Worm (Caenorhabditis elegans) whole organism, L3 larva: ENCODE results near the gene F25H9.6.
A peak's percentile ranks its signal among the peaks of the same experiment; 100 is the strongest.

Experiments used
- R02D3.7 ChIP-seq: fragments of 150-350 bp; optimal IDR thresholded peaks from 2 replicates; lab custom pipeline; 2014; ENCODE audit warnings: missing biosample characterization, missing genetic modification characterization
- aly-2 ChIP-seq: fragments of 150-350 bp; optimal IDR thresholded peaks from 2 replicates; lab custom pipeline; 2014; ENCODE audit warnings: missing biosample characterization, missing genetic modification characterization
- ama-1 ChIP-seq: fragments of 150-350 bp; optimal IDR thresholded peaks from 2 replicates; lab custom pipeline; 2018
- ceh-16 ChIP-seq: sonication (generic microtip); optimal IDR thresholded peaks from 2 replicates; lab custom pipeline; 2017; ENCODE audit warnings: missing biosample characterization, missing genetic modification characterization
- ceh-28 ChIP-seq: fragments of 150-350 bp; optimal IDR thresholded peaks from 2 replicates; lab custom pipeline; 2014; ENCODE audit warnings: missing biosample characterization, missing genetic modification reagents, missing genetic modification characterization
- ceh-82 ChIP-seq: fragments of 150-350 bp; optimal IDR thresholded peaks from 2 replicates; lab custom pipeline; 2014; ENCODE audit warnings: missing biosample characterization, missing genetic modification characterization
- ceh-9 ChIP-seq: sonication (generic microtip); optimal IDR thresholded peaks from 2 replicates; lab custom pipeline; 2018; ENCODE audit warnings: missing biosample characterization, missing genetic modification characterization
- daf-12 ChIP-seq: fragments of 150-350 bp; optimal IDR thresholded peaks from 2 replicates; lab custom pipeline; 2014; ENCODE audit warnings: missing biosample characterization, missing genetic modification reagents, missing genetic modification characterization
- egl-27 ChIP-seq: sonication (generic microtip); optimal IDR thresholded peaks from 4 replicates; lab custom pipeline; 2017; ENCODE audit warnings: missing biosample characterization, missing genetic modification reagents, missing genetic modification characterization
- elt-1 ChIP-seq: fragments of 150-350 bp; optimal IDR thresholded peaks from 2 replicates; lab custom pipeline; 2014; ENCODE audit warnings: missing biosample characterization, missing genetic modification characterization
- elt-2 ChIP-seq: sonication (generic microtip); optimal IDR thresholded peaks from 2 replicates; lab custom pipeline; 2016; ENCODE audit warnings: missing genetic modification reagents, mild to moderate bottlenecking, missing genetic modification characterization, missing compliant biosample characterization
- elt-3 ChIP-seq, 3 experiments: fragments of 150-350 bp in 1 of 3; sonication (generic microtip) in 2 of 3; optimal IDR thresholded peaks; 2 replicates in 2 of 3; 4 replicates in 1 of 3; lab custom pipeline; 2014 to 2017; ENCODE audit warnings: missing biosample characterization in 3 of 3, missing genetic modification characterization in 3 of 3
- eor-1 ChIP-seq, 2 experiments: fragments of 150-350 bp; optimal IDR thresholded peaks; 2 replicates each; lab custom pipeline; 2014 to 2018; ENCODE audit warnings: missing biosample characterization in 2 of 2, missing genetic modification characterization in 2 of 2
- fkh-10 ChIP-seq: sonication (generic microtip); optimal IDR thresholded peaks from 2 replicates; lab custom pipeline; 2017; ENCODE audit warnings: missing biosample characterization, missing genetic modification reagents, missing genetic modification characterization
- fkh-2 ChIP-seq: fragments of 150-350 bp; optimal IDR thresholded peaks from 2 replicates; lab custom pipeline; 2014; ENCODE audit warnings: missing biosample characterization, missing genetic modification reagents, missing genetic modification characterization
- hmg-11 ChIP-seq: sonication (generic microtip); optimal IDR thresholded peaks from 2 replicates; lab custom pipeline; 2016; ENCODE audit warnings: missing genetic modification characterization, missing compliant biosample characterization
- jun-1 ChIP-seq: fragments of 150-350 bp; optimal IDR thresholded peaks from 2 replicates; lab custom pipeline; 2014; ENCODE audit warnings: missing biosample characterization, missing genetic modification reagents, missing genetic modification characterization
- lin-15B ChIP-seq: fragments of 150-350 bp; optimal IDR thresholded peaks from 2 replicates; lab custom pipeline; 2014; ENCODE audit warnings: missing biosample characterization, missing genetic modification characterization
- lin-39 ChIP-seq: fragments of 150-350 bp; optimal IDR thresholded peaks from 2 replicates; lab custom pipeline; 2018; ENCODE audit warnings: missing biosample characterization, missing genetic modification reagents, missing genetic modification characterization
- lsy-12 ChIP-seq: sonication (generic microtip); optimal IDR thresholded peaks from 2 replicates; lab custom pipeline; 2016; ENCODE audit warnings: mild to moderate bottlenecking, missing genetic modification characterization, missing compliant biosample characterization
- mdl-1 ChIP-seq: fragments of 150-350 bp; optimal IDR thresholded peaks from 2 replicates; lab custom pipeline; 2014; ENCODE audit warnings: missing biosample characterization, missing genetic modification characterization
- mml-1 ChIP-seq: fragments of 150-350 bp; sonication (generic microtip); optimal IDR thresholded peaks from 3 replicates; lab custom pipeline; 2014; ENCODE audit warnings: missing biosample characterization, missing genetic modification characterization
- nfya-1 ChIP-seq: sonication (generic microtip); optimal IDR thresholded peaks from 2 replicates; lab custom pipeline; 2017; ENCODE audit warnings: missing genetic modification characterization, mild to moderate bottlenecking, missing compliant biosample characterization, antibody characterized with exemption, moderate library complexity; ENCODE audit not compliant: insufficient read depth
- nhr-11 ChIP-seq: fragments of 150-350 bp; optimal IDR thresholded peaks from 2 replicates; lab custom pipeline; 2014; ENCODE audit warnings: missing biosample characterization, missing genetic modification characterization
- nhr-12 ChIP-seq: fragments of 150-350 bp; optimal IDR thresholded peaks from 2 replicates; lab custom pipeline; 2014; ENCODE audit warnings: missing biosample characterization, missing genetic modification characterization
- nhr-23 ChIP-seq: fragments of 150-350 bp; optimal IDR thresholded peaks from 2 replicates; lab custom pipeline; 2014; ENCODE audit warnings: missing biosample characterization, missing genetic modification reagents, missing genetic modification characterization
- nhr-237 ChIP-seq: fragments of 150-350 bp; optimal IDR thresholded peaks from 2 replicates; lab custom pipeline; 2014; ENCODE audit warnings: missing biosample characterization, missing genetic modification characterization
- nhr-25 ChIP-seq: sonication (generic microtip); optimal IDR thresholded peaks from 2 replicates; lab custom pipeline; 2017; ENCODE audit warnings: missing biosample characterization, missing genetic modification characterization
- nhr-43 ChIP-seq: sonication (generic microtip); optimal IDR thresholded peaks from 2 replicates; lab custom pipeline; 2016; ENCODE audit warnings: mild to moderate bottlenecking, missing genetic modification characterization, missing compliant biosample characterization; ENCODE audit not compliant: poor library complexity, severe bottlenecking
- nhr-76 ChIP-seq: fragments of 150-350 bp; sonication (generic microtip); optimal IDR thresholded peaks from 5 replicates; lab custom pipeline; 2014; ENCODE audit warnings: missing biosample characterization, missing genetic modification characterization
- nhr-77 ChIP-seq: fragments of 150-350 bp; optimal IDR thresholded peaks from 2 replicates; lab custom pipeline; 2014; ENCODE audit warnings: missing biosample characterization, missing genetic modification characterization
- pha-4 ChIP-seq: fragments of 150-350 bp; optimal IDR thresholded peaks from 2 replicates; lab custom pipeline; 2014; ENCODE audit warnings: missing biosample characterization, missing genetic modification reagents, missing genetic modification characterization
- pqm-1 ChIP-seq: fragments of 150-350 bp; optimal IDR thresholded peaks from 2 replicates; lab custom pipeline; 2017; ENCODE audit warnings: missing biosample characterization, missing genetic modification characterization, inconsistent platforms
- sea-2 ChIP-seq: fragments of 150-350 bp; sonication (generic microtip); optimal IDR thresholded peaks from 4 replicates; lab custom pipeline; 2014; ENCODE audit warnings: missing biosample characterization, missing genetic modification reagents, missing genetic modification characterization
- skn-1 ChIP-seq: fragments of 150-350 bp; optimal IDR thresholded peaks from 2 replicates; lab custom pipeline; 2014; ENCODE audit warnings: missing biosample characterization, missing genetic modification characterization
- snpc-4 ChIP-seq: fragments of 150-350 bp; optimal IDR thresholded peaks from 2 replicates; lab custom pipeline; 2014; ENCODE audit warnings: missing biosample characterization, missing genetic modification characterization
- tbx-2 ChIP-seq: sonication (generic microtip); optimal IDR thresholded peaks from 2 replicates; lab custom pipeline; 2016; ENCODE audit warnings: mild to moderate bottlenecking, missing genetic modification characterization, missing compliant biosample characterization
- unc-39 ChIP-seq: sonication (generic microtip); optimal IDR thresholded peaks from 4 replicates; lab custom pipeline; 2017; ENCODE audit warnings: missing biosample characterization, missing genetic modification characterization
- unc-62 ChIP-seq: fragments of 150-350 bp; sonication (generic microtip); optimal IDR thresholded peaks from 4 replicates; lab custom pipeline; 2014; ENCODE audit warnings: missing biosample characterization, missing genetic modification reagents, missing genetic modification characterization
- zag-1 ChIP-seq: fragments of 150-350 bp; optimal IDR thresholded peaks from 2 replicates; lab custom pipeline; 2014; ENCODE audit warnings: missing biosample characterization, missing genetic modification characterization
- ztf-4 ChIP-seq: fragments of 150-350 bp; optimal IDR thresholded peaks from 2 replicates; lab custom pipeline; 2014; ENCODE audit warnings: missing biosample characterization, missing genetic modification characterization

Gene F25H9.6

ce11 chrV:13468190-13468765, at the start of gene F25H9.6, which contains the start of gene F25H9.7:
Gene F25H9.6 (minus strand): TSS chrV:13468361.
Gene F25H9.7 (plus strand): TSS chrV:13468376.
- peak; percentile 52 for TF ChIP-seq R02D3.7 (tag; lab: Kevin White, UChicago)
- TF ChIP-seq tbx-2 (tag; lab: Kevin White, UChicago) = peak; percentile 39
- TF ChIP-seq mdl-1 (tag; lab: Kevin White, UChicago) = peak; percentile 78
- peak; percentile 27 for TF ChIP-seq nhr-77
- peak; percentile 56 for TF ChIP-seq nhr-23 (tag; lab: Kevin White, UChicago)
- peak; percentile 77 for TF ChIP-seq nfya-1 (tag; lab: Kevin White, UChicago)
- peak; percentile 49 for TF ChIP-seq lin-39
- peak; percentile 54 for TF ChIP-seq jun-1 (tag; lab: Kevin White, UChicago)
- TF ChIP-seq ceh-16 (tag; lab: Kevin White, UChicago) = no peak
- peak; percentile 87 for TF ChIP-seq lsy-12 (tag; lab: Kevin White, UChicago)
- TF ChIP-seq egl-27 (tag; lab: Kevin White, UChicago) = peak; percentile 18
- TF ChIP-seq pqm-1 = peak; percentile 60
- TF ChIP-seq nhr-76 = no peak
- peak; percentile 48 for TF ChIP-seq skn-1 (tag; lab: Kevin White, UChicago)
- TF ChIP-seq lin-15B = peak; percentile 76
- no peak for TF ChIP-seq unc-62 (GFP tag; lab: Kevin White, UChicago)
- peak; percentile 47 for TF ChIP-seq elt-2 (tag; lab: Kevin White, UChicago)
- TF ChIP-seq fkh-10 (GFP tag; lab: Kevin White, UChicago) = no peak
- TF ChIP-seq hmg-11 (tag; lab: Kevin White, UChicago) = peak; percentile 83
- no peak for TF ChIP-seq ceh-9 (tag; lab: Kevin White, UChicago)
- peak; percentile 95 for TF ChIP-seq nhr-43 (tag; lab: Kevin White, UChicago)
- TF ChIP-seq ceh-28 (tag; lab: Kevin White, UChicago) = peak; percentile 9
- TF ChIP-seq ztf-4 (tag; lab: Kevin White, UChicago) = no peak
- no peak for TF ChIP-seq ceh-82 (tag; lab: Kevin White, UChicago)
- TF ChIP-seq nhr-25 (tag; lab: Kevin White, UChicago) = peak; percentile 48
- peak; percentile 72 for TF ChIP-seq snpc-4 (tag; lab: Kevin White, UChicago)

- TF ChIP-seq aly-2 (tag; lab: Kevin White, UChicago) (no peak), daf-12 (tag; lab: Kevin White, UChicago) (no peak), R02D3.7 (tag; lab: Kevin White, UChicago) (no peak), egl-27 (tag; lab: Kevin White, UChicago) (no peak), ceh-28 (tag; lab: Kevin White, UChicago) (no peak), ama-1 (lab: Kevin White, UChicago) (no peak), nhr-237 (tag; lab: Kevin White, UChicago) (no peak), eor-1 (tag; optimal IDR thresholded peaks at IDR 0.05; lab: Kevin White, UChicago) (no peak)
Measured at ce11 chrV:13515115-13515514, 47.0 kb upstream of the F25H9.6 start, which contains the start of gene semi-1. Gene semi-1 (minus strand): TSS chrV:13515215.

ce11 chrV:13512515-13512914, 44.4 kb upstream of the F25H9.6 start:
- TF ChIP-seq fkh-10 (GFP tag; lab: Kevin White, UChicago) = no peak
- TF ChIP-seq mdl-1 (tag; lab: Kevin White, UChicago) = no peak
- no peak for TF ChIP-seq elt-3 (tag; optimal IDR thresholded peaks at IDR 0.05; lab: Kevin White, UChicago)
- no peak for TF ChIP-seq sea-2
- no peak for TF ChIP-seq zag-1
- no peak for TF ChIP-seq lin-39
- TF ChIP-seq daf-12 (tag; lab: Kevin White, UChicago) = no peak
- no peak for TF ChIP-seq R02D3.7 (tag; lab: Kevin White, UChicago)
- TF ChIP-seq nhr-23 (tag; lab: Kevin White, UChicago) = no peak
- no peak for TF ChIP-seq jun-1 (tag; lab: Kevin White, UChicago)
- no peak for TF ChIP-seq nhr-11
- TF ChIP-seq snpc-4 (tag; lab: Kevin White, UChicago) = no peak
- no peak for TF ChIP-seq mml-1

ce11 chrV:13511618-13512017, 43.5 kb upstream of the F25H9.6 start, which contains the start of gene avr-15:
Gene avr-15 (minus strand): TSS chrV:13511718.
- TF ChIP-seq pha-4 = no peak
- TF ChIP-seq lin-15B = no peak
- TF ChIP-seq nhr-76 = no peak
- no peak for TF ChIP-seq ceh-28 (tag; lab: Kevin White, UChicago)
- TF ChIP-seq nhr-11 = no peak
- TF ChIP-seq ceh-82 (tag; lab: Kevin White, UChicago) = no peak
- TF ChIP-seq unc-39 (tag; lab: Kevin White, UChicago) = no peak
- no peak for TF ChIP-seq elt-3 (tag; optimal IDR thresholded peaks at IDR 0.05; lab: Kevin White, UChicago)
- no peak for TF ChIP-seq sea-2
- TF ChIP-seq snpc-4 (tag; lab: Kevin White, UChicago) = no peak
- TF ChIP-seq nhr-12 (tag; lab: Kevin White, UChicago) = no peak
- no peak for TF ChIP-seq ama-1 (lab: Kevin White, UChicago)
- TF ChIP-seq R02D3.7 (tag; lab: Kevin White, UChicago) = no peak
- no peak for TF ChIP-seq elt-1 (tag; lab: Kevin White, UChicago)
- no peak for TF ChIP-seq jun-1 (tag; lab: Kevin White, UChicago)
- TF ChIP-seq fkh-2 (tag; lab: Kevin White, UChicago) = no peak
